Worm (Caenorhabditis elegans) whole organism, L4 larva: Measurements from ENCODE around the gene C25F9.4.

Source experiments
- daf-12 ChIP-seq: fragments of 150-350 bp; optimal IDR thresholded peaks from 2 replicates; lab custom pipeline; 2014; ENCODE audit warnings: missing biosample characterization, missing genetic modification reagents, missing genetic modification characterization
- nhr-28 ChIP-seq: fragments of 150-350 bp; optimal IDR thresholded peaks from 2 replicates; lab custom pipeline; 2014; ENCODE audit warnings: missing biosample characterization, missing genetic modification characterization
- zag-1 ChIP-seq: fragments of 150-350 bp; optimal IDR thresholded peaks from 2 replicates; lab custom pipeline; 2014; ENCODE audit warnings: missing biosample characterization, missing genetic modification characterization

DNA sequence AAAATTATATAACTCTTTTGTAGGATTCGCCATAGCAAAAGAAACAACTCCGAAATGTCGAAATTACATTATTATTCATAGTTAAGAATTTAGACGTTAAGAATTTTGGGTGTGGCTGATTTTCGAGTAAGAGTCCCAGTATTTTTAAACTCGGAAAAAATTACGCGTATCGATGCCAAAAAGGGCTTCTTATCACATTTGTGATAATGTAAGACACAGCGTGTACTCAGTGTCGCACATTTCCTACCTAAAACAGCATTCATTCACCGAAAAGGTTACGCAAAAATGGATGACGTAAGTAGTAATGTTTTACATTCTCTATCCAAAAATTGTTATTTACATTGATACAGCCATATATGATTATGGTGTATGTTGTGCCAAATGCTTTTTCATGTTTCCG, 33.2 kb upstream of the C25F9.4 start, which contains the start of gene M04C3.5:
- TF ChIP-seq zag-1 (tag; lab: Kevin White, UChicago): no peak
- no peak for TF ChIP-seq daf-12 (tag; lab: Kevin White, UChicago)
- TF ChIP-seq nhr-28: peak; percentile 23
